Fruit fly (Drosophila melanogaster): Measurements from ENCODE around the gene CG4328.

DNA sequence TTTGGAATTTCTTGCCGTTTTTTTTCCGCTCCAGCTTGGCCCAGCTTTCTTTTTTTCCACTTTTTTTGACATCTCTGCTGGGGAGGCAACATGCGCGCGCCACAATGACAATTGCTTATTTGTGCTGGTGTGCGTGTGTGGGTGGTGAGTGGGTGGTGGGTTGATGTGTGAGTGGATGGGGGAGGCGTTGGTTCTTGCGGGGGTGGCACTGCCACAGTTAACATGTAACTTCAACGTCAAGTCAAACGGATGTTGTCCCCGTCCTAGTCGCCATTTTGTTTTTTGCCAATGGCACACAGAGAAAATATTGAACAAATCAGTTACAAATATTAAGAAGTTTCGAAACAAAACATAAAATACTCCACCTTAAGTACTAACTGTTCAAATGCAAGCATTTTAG, 14.6 kb upstream of the CG4328 start, which contains the start of gene CG44355:
- TF ChIP-seq CTCF (optimal IDR thresholded peaks at IDR 0.05) (no peak), CG8478 (optimal IDR thresholded peaks at IDR 0.05) (no peak)

All from S2 (cell line).